Worm (Caenorhabditis elegans) whole organism, midembryonic: Measurements from ENCODE around the gene ari-2.
A peak's percentile ranks its signal among the peaks of the same experiment; 100 is the strongest.

ENCODE experiments used
- T22C8.4 ChIP-seq: fragments of 200-800 bp; sonication (Bioruptor generic); IDR thresholded peaks from 2 replicates; pipeline ENCODE4 v1.3.6; 2022; ENCODE audit warnings: missing genetic modification characterization, missing compliant biosample characterization
- cog-1 ChIP-seq: sonication (generic microtip); optimal IDR thresholded peaks from 2 replicates; lab custom pipeline; 2016; ENCODE audit warnings: missing genetic modification characterization, missing compliant biosample characterization
- flt-1 ChIP-seq: fragments of 200-800 bp; sonication (Bioruptor generic); IDR thresholded peaks from 2 replicates; pipeline ENCODE4 v1.3.6; 2022; ENCODE audit warnings: missing genetic modification characterization, missing compliant biosample characterization
- klf-2 ChIP-seq: fragments of 200-800 bp; sonication (Bioruptor generic); conservative IDR thresholded peaks from 2 replicates; pipeline ENCODE4 v1.3.6; 2022; ENCODE audit warnings: missing genetic modification reagents, missing genetic modification characterization, missing compliant biosample characterization
- med-1 ChIP-seq: sonication (generic microtip); optimal IDR thresholded peaks from 2 replicates; lab custom pipeline; 2017; ENCODE audit warnings: missing genetic modification characterization, mild to moderate bottlenecking, missing compliant biosample characterization, antibody characterized with exemption, missing genetic modification reagents; ENCODE audit not compliant: insufficient read depth
- ref-1 ChIP-seq: fragments of 200-800 bp; sonication (Bioruptor generic); conservative IDR thresholded peaks from 2 replicates; pipeline ENCODE4 v1.3.6; 2022; ENCODE audit warnings: missing genetic modification reagents, missing genetic modification characterization, missing compliant biosample characterization
- tab-1 ChIP-seq: fragments of 200-800 bp; sonication (Bioruptor generic); IDR thresholded peaks from 2 replicates; pipeline ENCODE4 v1.3.6; 2022; ENCODE audit warnings: missing genetic modification characterization, missing compliant biosample characterization
- ztf-23 ChIP-seq: fragments of 200-800 bp; sonication (Bioruptor generic); IDR thresholded peaks from 2 replicates; pipeline ENCODE4 v1.3.6; 2022; ENCODE audit warnings: missing genetic modification reagents, missing genetic modification characterization, missing compliant biosample characterization
- ztf-29 ChIP-seq: fragments of 200-800 bp; sonication (Bioruptor generic); IDR thresholded peaks from 2 replicates; pipeline ENCODE4 v1.3.6; 2022; ENCODE audit warnings: missing genetic modification reagents, missing genetic modification characterization, missing compliant biosample characterization

Gene ari-2

ce11 chrIV:5550676-5551184, at the start of gene ari-2:
Gene ari-2, plus strand, starts transcription at chrIV:5551134.
- TF ChIP-seq tab-1 (GFP tag; lab: Robert Waterston, UW) = no peak
- TF ChIP-seq ref-1 = no peak
- TF ChIP-seq med-1 (GFP tag; lab: Kevin White, UChicago) = no peak

- no peak for TF ChIP-seq klf-2 (GFP tag; lab: Robert Waterston, UW)
- no peak for TF ChIP-seq cog-1 (tag; lab: Kevin White, UChicago)
- TF ChIP-seq ztf-23 (GFP tag; lab: Robert Waterston, UW) = no peak
- TF ChIP-seq med-1 (GFP tag; lab: Kevin White, UChicago) = no peak
- TF ChIP-seq ref-1 = no peak
- TF ChIP-seq T22C8.4 (GFP tag; lab: Robert Waterston, UW) = no peak
- no peak for TF ChIP-seq tab-1 (GFP tag; lab: Robert Waterston, UW)
- no peak for TF ChIP-seq ztf-29 (GFP tag; lab: Robert Waterston, UW)
- TF ChIP-seq flt-1 (GFP tag; lab: Robert Waterston, UW) = no peak
Measured at ce11 chrIV:5501414-5501813, 49.5 kb upstream of the ari-2 start.

- TF ChIP-seq ztf-29 (GFP tag; lab: Robert Waterston, UW) (no peak), klf-2 (GFP tag; lab: Robert Waterston, UW) (no peak), med-1 (GFP tag; lab: Kevin White, UChicago) (no peak), cog-1 (tag; lab: Kevin White, UChicago) (no peak), flt-1 (GFP tag; lab: Robert Waterston, UW) (no peak)
Measured at ce11 chrIV:5502610-5503009, 48.3 kb upstream of the ari-2 start.

DNA sequence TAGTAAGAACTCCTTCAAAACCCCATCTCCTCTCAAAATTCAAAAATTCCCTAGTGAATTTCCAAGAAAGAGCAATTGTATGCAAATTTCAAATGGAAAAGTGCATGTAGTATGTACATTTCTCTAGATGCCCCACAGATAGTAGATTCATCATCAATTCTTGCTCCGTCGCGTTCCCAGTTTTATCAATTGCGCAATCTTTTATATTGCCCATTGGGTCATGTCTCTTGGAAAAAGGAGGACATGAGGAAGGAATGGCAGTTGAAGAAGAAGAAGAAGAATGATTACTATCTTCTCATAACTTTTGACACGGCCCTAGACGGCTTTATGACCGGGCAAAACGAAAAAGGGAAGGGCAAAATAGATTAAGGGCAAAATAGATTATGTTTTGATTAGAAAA, 44.3 kb upstream of the ari-2 start:
- TF ChIP-seq T22C8.4 (GFP tag; lab: Robert Waterston, UW) = no peak
- no peak for TF ChIP-seq ztf-23 (GFP tag; lab: Robert Waterston, UW)
- no peak for TF ChIP-seq ref-1
- TF ChIP-seq cog-1 (tag; lab: Kevin White, UChicago) = no peak
- no peak for TF ChIP-seq flt-1 (GFP tag; lab: Robert Waterston, UW)
- TF ChIP-seq med-1 (GFP tag; lab: Kevin White, UChicago) = no peak
- no peak for TF ChIP-seq klf-2 (GFP tag; lab: Robert Waterston, UW)
- TF ChIP-seq ztf-29 (GFP tag; lab: Robert Waterston, UW) = no peak
- TF ChIP-seq tab-1 (GFP tag; lab: Robert Waterston, UW) = no peak

- TF ChIP-seq cog-1 (tag; lab: Kevin White, UChicago) (peak; percentile 19), ztf-29 (GFP tag; lab: Robert Waterston, UW) (no peak)
Measured at ce11 chrIV:5507754-5508153, 43.2 kb upstream of the ari-2 start.

DNA sequence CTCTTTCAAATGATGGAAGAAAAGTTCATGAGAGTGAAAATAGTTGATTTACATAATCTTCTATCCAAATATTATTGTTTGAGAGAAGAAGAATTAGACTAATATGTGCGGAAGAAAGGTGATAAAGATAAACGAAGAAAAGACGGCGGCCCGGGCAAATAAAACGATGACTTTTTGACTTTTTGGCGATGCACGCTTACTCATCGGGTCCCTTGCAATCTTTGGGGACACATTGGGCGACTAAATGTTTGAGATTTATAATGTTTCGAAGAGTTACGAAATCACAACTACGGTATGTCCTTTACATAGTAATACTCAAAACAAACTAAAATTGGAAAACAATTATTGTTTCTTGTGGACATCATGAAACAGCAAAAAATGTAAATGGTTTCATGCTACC, 36.1 kb upstream of the ari-2 start:
- TF ChIP-seq ztf-23 (GFP tag; lab: Robert Waterston, UW) (no peak), ztf-29 (GFP tag; lab: Robert Waterston, UW) (no peak), T22C8.4 (GFP tag; lab: Robert Waterston, UW) (no peak), flt-1 (GFP tag; lab: Robert Waterston, UW) (no peak), ref-1 (no peak), klf-2 (GFP tag; lab: Robert Waterston, UW) (no peak), tab-1 (GFP tag; lab: Robert Waterston, UW) (no peak), med-1 (GFP tag; lab: Kevin White, UChicago) (no peak), cog-1 (tag; lab: Kevin White, UChicago) (no peak)

DNA sequence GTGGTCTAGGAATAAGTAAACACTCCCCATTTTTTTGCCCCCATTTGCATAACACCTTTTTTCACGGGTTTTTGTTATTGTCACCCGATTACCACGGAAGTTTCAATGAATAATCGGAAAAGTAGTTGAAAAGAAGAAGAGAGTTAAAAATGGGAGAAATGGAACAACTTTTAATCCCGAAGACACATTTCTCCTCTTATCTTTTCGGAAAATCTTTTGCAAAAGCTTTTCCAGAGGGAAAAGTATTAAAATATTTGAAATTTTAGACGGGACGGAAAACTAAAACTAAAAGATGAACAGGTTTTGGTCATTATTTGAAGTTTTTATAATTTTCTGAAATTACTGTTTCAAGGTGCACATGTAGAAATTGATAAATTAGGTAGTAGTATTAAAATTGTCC, 31.9 kb upstream of the ari-2 start:
- no peak for TF ChIP-seq flt-1 (GFP tag; lab: Robert Waterston, UW)
- TF ChIP-seq klf-2 (GFP tag; lab: Robert Waterston, UW) = no peak
- no peak for TF ChIP-seq T22C8.4 (GFP tag; lab: Robert Waterston, UW)
- TF ChIP-seq med-1 (GFP tag; lab: Kevin White, UChicago) = no peak
- TF ChIP-seq ztf-23 (GFP tag; lab: Robert Waterston, UW) = no peak
- TF ChIP-seq ref-1 = no peak
- no peak for TF ChIP-seq tab-1 (GFP tag; lab: Robert Waterston, UW)
- TF ChIP-seq cog-1 (tag; lab: Kevin White, UChicago) = no peak
- no peak for TF ChIP-seq ztf-29 (GFP tag; lab: Robert Waterston, UW)

- TF ChIP-seq klf-2 (GFP tag; lab: Robert Waterston, UW) = 0 out of 2 replicates have a peak, but pooled peaks have one; percentile 23
- TF ChIP-seq med-1 (GFP tag; lab: Kevin White, UChicago) = no peak
- no peak for TF ChIP-seq ztf-23 (GFP tag; lab: Robert Waterston, UW)
- no peak for TF ChIP-seq T22C8.4 (GFP tag; lab: Robert Waterston, UW)
- no peak for TF ChIP-seq flt-1 (GFP tag; lab: Robert Waterston, UW)
- no peak for TF ChIP-seq ztf-29 (GFP tag; lab: Robert Waterston, UW)
- peak; percentile 45 for TF ChIP-seq cog-1 (tag; lab: Kevin White, UChicago)
- TF ChIP-seq ref-1 = no peak
- no peak for TF ChIP-seq tab-1 (GFP tag; lab: Robert Waterston, UW)
Measured at ce11 chrIV:5526711-5527383, 24.1 kb upstream of the ari-2 start.

- TF ChIP-seq klf-2 (GFP tag; lab: Robert Waterston, UW) (no peak), ztf-29 (GFP tag; lab: Robert Waterston, UW) (no peak), tab-1 (GFP tag; lab: Robert Waterston, UW) (no peak), med-1 (GFP tag; lab: Kevin White, UChicago) (no peak), ztf-23 (GFP tag; lab: Robert Waterston, UW) (no peak), ref-1 (no peak), flt-1 (GFP tag; lab: Robert Waterston, UW) (no peak), T22C8.4 (GFP tag; lab: Robert Waterston, UW) (no peak)
Measured at ce11 chrIV:5528285-5528684, 22.6 kb upstream of the ari-2 start, which contains the start of gene unc-5. Gene unc-5, minus strand, starts transcription at chrIV:5528338.
